Fruit fly (Drosophila melanogaster) whole organism, pupa: ENCODE measurements around the gene CG9691.

ENCODE experiments used
- CG13204 ChIP-seq: fragments of 200-800 bp; sonication (Bioruptor generic); optimal IDR thresholded peaks from 2 replicates; lab custom pipeline; 2018; ENCODE audit warnings: missing biosample characterization, mild to moderate bottlenecking, missing genetic modification characterization, moderate library complexity
- CG4496 ChIP-seq: fragments of 200-800 bp; sonication (Bioruptor generic); IDR thresholded peaks from 3 replicates; pipeline ENCODE4 v1.3.6; 2022; ENCODE audit warnings: missing biosample characterization, missing genetic modification characterization
- D1 ChIP-seq: fragments of 200-800 bp; sonication (Bioruptor generic); optimal IDR thresholded peaks from 2 replicates; lab custom pipeline; 2018; ENCODE audit warnings: missing biosample characterization, mild to moderate bottlenecking, missing genetic modification characterization, moderate library complexity
- EcR ChIP-seq: fragments of 200-800 bp; sonication (Bioruptor generic); optimal IDR thresholded peaks from 3 replicates; lab custom pipeline; 2019; ENCODE audit warnings: missing biosample characterization, missing genetic modification characterization, mild to moderate bottlenecking, moderate library complexity, missing genetic modification reagents

DNA sequence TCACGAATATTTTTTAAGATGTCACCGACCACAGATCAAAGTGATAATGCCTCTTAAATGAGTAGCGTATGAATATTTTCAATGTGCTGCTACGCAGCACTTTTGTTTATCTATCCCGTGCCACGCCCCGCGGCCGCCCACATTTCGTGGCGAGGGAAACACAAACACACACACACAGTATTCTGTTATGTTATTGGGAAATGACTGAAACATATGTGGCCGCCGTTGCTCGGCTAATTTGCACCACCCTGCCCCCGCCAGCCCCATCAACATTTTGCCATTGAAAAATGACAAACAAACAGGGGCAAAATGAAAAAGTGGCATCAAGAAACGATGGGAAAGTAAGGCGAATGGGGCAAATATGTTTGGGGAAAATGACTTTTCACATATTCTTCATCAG, 7.0 kb upstream of the CG9691 start:
- TF ChIP-seq CG13204 (GFP tag; lab: Kevin White, UChicago) (no peak), D1 (tag; lab: Kevin White, UChicago) (no peak), EcR (GFP tag; lab: Kevin White, UChicago) (no peak), CG4496 (GFP tag; lab: Robert Waterston, UW) (no peak)
